Worm (Caenorhabditis elegans) whole organism, L4 larva: ENCODE data around the gene glb-20.
A peak's percentile ranks its signal among the peaks of the same experiment; 100 is the strongest.

Source experiments
- F37D6.2 ChIP-seq: sonication (generic microtip); optimal IDR thresholded peaks from 2 replicates; lab custom pipeline; 2016; ENCODE audit warnings: mild to moderate bottlenecking, missing genetic modification characterization, missing compliant biosample characterization
- F49E8.2 ChIP-seq: sonication (generic microtip); optimal IDR thresholded peaks from 2 replicates; lab custom pipeline; 2016; ENCODE audit warnings: missing compliant biosample characterization, mild to moderate bottlenecking, missing genetic modification characterization, borderline replicate concordance
- T20F7.1 ChIP-seq: fragments of 200-800 bp; sonication (Bioruptor generic); optimal IDR thresholded peaks from 2 replicates; lab custom pipeline; 2018; ENCODE audit warnings: mild to moderate bottlenecking, missing genetic modification characterization, missing compliant biosample characterization
- Y105C5A.15 ChIP-seq: fragments of 200-800 bp; sonication (Bioruptor generic); IDR thresholded peaks from 2 replicates; pipeline ENCODE4 v1.3.6; 2022; ENCODE audit warnings: missing genetic modification characterization, missing compliant biosample characterization
- Y48G9A.11 ChIP-seq: fragments of 200-800 bp; sonication (Bioruptor generic); IDR thresholded peaks from 2 replicates; pipeline ENCODE4 v1.3.6; 2022; ENCODE audit warnings: missing genetic modification reagents, missing genetic modification characterization, missing compliant biosample characterization
- ceh-20 ChIP-seq: fragments of 200-800 bp; sonication (Bioruptor generic); IDR thresholded peaks from 2 replicates; pipeline ENCODE4 v1.3.6; 2022; ENCODE audit warnings: missing genetic modification reagents, missing genetic modification characterization, missing compliant biosample characterization
- ceh-28 ChIP-seq: fragments of 150-350 bp; optimal IDR thresholded peaks from 2 replicates; lab custom pipeline; 2014; ENCODE audit warnings: missing biosample characterization, missing genetic modification reagents, missing genetic modification characterization
- ceh-32 ChIP-seq: sonication (generic microtip); optimal IDR thresholded peaks from 2 replicates; lab custom pipeline; 2016; ENCODE audit warnings: mild to moderate bottlenecking, missing genetic modification characterization, missing compliant biosample characterization; ENCODE audit not compliant: poor library complexity
- ceh-44 ChIP-seq: fragments of 200-800 bp; sonication (Bioruptor generic); IDR thresholded peaks from 2 replicates; pipeline ENCODE4 v1.3.6; 2022; ENCODE audit warnings: missing genetic modification reagents, missing genetic modification characterization, missing compliant biosample characterization
- ceh-62 ChIP-seq: sonication (generic microtip); optimal IDR thresholded peaks from 2 replicates; lab custom pipeline; 2017; ENCODE audit warnings: missing biosample characterization, missing genetic modification characterization
- cey-2 ChIP-seq: sonication (generic microtip); optimal IDR thresholded peaks from 3 replicates; lab custom pipeline; 2017; ENCODE audit warnings: missing genetic modification characterization, mild to moderate bottlenecking, missing compliant biosample characterization, antibody characterized with exemption, borderline replicate concordance; ENCODE audit not compliant: insufficient read depth
- daf-12 ChIP-seq: fragments of 150-350 bp; optimal IDR thresholded peaks from 2 replicates; lab custom pipeline; 2014; ENCODE audit warnings: missing biosample characterization, missing genetic modification reagents, missing genetic modification characterization
- daf-16 ChIP-seq, 3 experiments: sonication (generic microtip); optimal IDR thresholded peaks; 2 replicates each; lab custom pipeline; 2016 to 2017; ENCODE audit warnings: missing genetic modification characterization in 3 of 3, missing genetic modification reagents in 3 of 3, mild to moderate bottlenecking in 2 of 3, missing compliant biosample characterization in 2 of 3, missing biosample characterization in 1 of 3, moderate library complexity in 1 of 3
- dmd-8 ChIP-seq: fragments of 200-800 bp; sonication (Bioruptor generic); IDR thresholded peaks from 2 replicates; pipeline ENCODE4 v1.3.6; 2022; ENCODE audit warnings: missing genetic modification characterization, missing compliant biosample characterization
- dmd-9 ChIP-seq: fragments of 200-800 bp; sonication (Bioruptor generic); IDR thresholded peaks from 2 replicates; pipeline ENCODE4 v1.3.6; 2022; ENCODE audit warnings: missing genetic modification reagents, missing genetic modification characterization, missing compliant biosample characterization
- dpl-1 ChIP-seq: fragments of 150-350 bp; optimal IDR thresholded peaks from 2 replicates; lab custom pipeline; 2014; ENCODE audit warnings: missing biosample characterization, missing genetic modification reagents, missing genetic modification characterization
- duxl-1 ChIP-seq: sonication (generic microtip); optimal IDR thresholded peaks from 2 replicates; lab custom pipeline; 2016; ENCODE audit warnings: mild to moderate bottlenecking, missing genetic modification characterization, moderate library complexity, missing compliant biosample characterization; ENCODE audit not compliant: poor library complexity
- dve-1 ChIP-seq: sonication (generic microtip); optimal IDR thresholded peaks from 2 replicates; lab custom pipeline; 2017; ENCODE audit warnings: antibody characterized with exemption, mild to moderate bottlenecking, missing genetic modification characterization, missing compliant biosample characterization; ENCODE audit not compliant: insufficient read depth
- gei-8 ChIP-seq: fragments of 200-800 bp; sonication (Bioruptor generic); optimal IDR thresholded peaks from 2 replicates; lab custom pipeline; 2018; ENCODE audit warnings: mild to moderate bottlenecking, missing genetic modification characterization, missing compliant biosample characterization
- hif-1 ChIP-seq, 2 experiments: sonication (generic microtip); optimal IDR thresholded peaks; 2 replicates each; lab custom pipeline; 2016 to 2017; ENCODE audit warnings: missing compliant biosample characterization in 2 of 2, missing genetic modification characterization in 2 of 2, missing genetic modification reagents in 2 of 2, missing genotype in 2 of 2, mild to moderate bottlenecking in 1 of 2
- hlh-11 ChIP-seq: fragments of 200-800 bp; sonication (Bioruptor generic); optimal IDR thresholded peaks from 2 replicates; lab custom pipeline; 2018; ENCODE audit warnings: mild to moderate bottlenecking, missing genetic modification characterization, missing compliant biosample characterization
- hlh-30 ChIP-seq: sonication (generic microtip); optimal IDR thresholded peaks from 2 replicates; lab custom pipeline; 2017; ENCODE audit warnings: antibody characterized with exemption, mild to moderate bottlenecking, missing genetic modification characterization, missing compliant biosample characterization; ENCODE audit not compliant: insufficient read depth
- hmg-1.1 ChIP-seq: fragments of 200-800 bp; sonication (Bioruptor generic); IDR thresholded peaks from 2 replicates; pipeline ENCODE4 v1.3.6; 2022; ENCODE audit warnings: missing genetic modification reagents, missing genetic modification characterization, missing compliant biosample characterization
- jun-1 ChIP-seq: fragments of 150-350 bp; optimal IDR thresholded peaks from 2 replicates; lab custom pipeline; 2014; ENCODE audit warnings: missing biosample characterization, missing genetic modification reagents, missing genetic modification characterization
- lin-1 ChIP-seq: fragments of 200-800 bp; sonication (Bioruptor generic); IDR thresholded peaks from 2 replicates; pipeline ENCODE4 v1.3.6; 2022; ENCODE audit warnings: missing genetic modification reagents, missing genetic modification characterization, missing compliant biosample characterization
- lin-38 ChIP-seq: fragments of 200-800 bp; sonication (Bioruptor generic); IDR thresholded peaks from 2 replicates; pipeline ENCODE4 v1.3.6; 2022; ENCODE audit warnings: missing genetic modification reagents, missing genetic modification characterization, missing compliant biosample characterization
- lsy-2 ChIP-seq, 2 experiments: fragments of 150-350 bp in 1 of 2; sonication (generic microtip) in 1 of 2; optimal IDR thresholded peaks; 2 replicates each; lab custom pipeline; 2014 to 2017; ENCODE audit warnings: missing biosample characterization in 2 of 2, missing genetic modification characterization in 2 of 2
- madf-5 ChIP-seq, 2 experiments: fragments of 200-800 bp; sonication (Bioruptor generic); IDR thresholded peaks; 2 replicates each; pipeline ENCODE4 v1.3.6; 2022; ENCODE audit warnings: missing compliant biosample characterization in 2 of 2, missing genetic modification characterization in 2 of 2
- mxl-3 ChIP-seq: fragments of 200-800 bp; sonication (Bioruptor generic); optimal IDR thresholded peaks from 2 replicates; lab custom pipeline; 2018; ENCODE audit warnings: mild to moderate bottlenecking, missing genetic modification characterization, missing compliant biosample characterization
- nhr-10 ChIP-seq: fragments of 150-350 bp; optimal IDR thresholded peaks from 2 replicates; lab custom pipeline; 2014; ENCODE audit warnings: missing biosample characterization, missing genetic modification characterization
- nhr-102 ChIP-seq: sonication (generic microtip); optimal IDR thresholded peaks from 2 replicates; lab custom pipeline; 2016; ENCODE audit warnings: mild to moderate bottlenecking, missing genetic modification characterization, moderate library complexity, missing compliant biosample characterization
- nhr-11 ChIP-seq: fragments of 150-350 bp; optimal IDR thresholded peaks from 2 replicates; lab custom pipeline; 2014; ENCODE audit warnings: missing biosample characterization, missing genetic modification characterization
- nhr-28 ChIP-seq: fragments of 150-350 bp; optimal IDR thresholded peaks from 2 replicates; lab custom pipeline; 2014; ENCODE audit warnings: missing biosample characterization, missing genetic modification characterization
- nhr-41 ChIP-seq: fragments of 200-800 bp; sonication (Bioruptor generic); IDR thresholded peaks from 2 replicates; pipeline ENCODE4 v1.3.6; 2022; ENCODE audit warnings: missing genetic modification reagents, missing genetic modification characterization, missing compliant biosample characterization
- nhr-48 ChIP-seq: sonication (generic microtip); optimal IDR thresholded peaks from 2 replicates; lab custom pipeline; 2016; ENCODE audit warnings: mild to moderate bottlenecking, missing genetic modification characterization, missing compliant biosample characterization
- nhr-76 ChIP-seq: fragments of 150-350 bp; optimal IDR thresholded peaks from 2 replicates; lab custom pipeline; 2014; ENCODE audit warnings: missing biosample characterization, missing genetic modification characterization
- nhr-77 ChIP-seq: fragments of 150-350 bp; optimal IDR thresholded peaks from 2 replicates; lab custom pipeline; 2014; ENCODE audit warnings: missing biosample characterization, missing genetic modification characterization
- pha-4 ChIP-seq, 2 experiments: fragments of 150-350 bp in 1 of 2; fragments of 200-800 bp in 1 of 2; sonication (Bioruptor generic) in 1 of 2; IDR thresholded peaks in 1 of 2; optimal IDR thresholded peaks in 1 of 2; 2 replicates each; pipeline versions ENCODE4 v1.3.6 to Lab custom; 2014 to 2022; ENCODE audit warnings: missing genetic modification characterization in 2 of 2, missing genetic modification reagents in 2 of 2, missing biosample characterization in 1 of 2, missing compliant biosample characterization in 1 of 2
- php-3 ChIP-seq: fragments of 200-800 bp; sonication (Bioruptor generic); IDR thresholded peaks from 2 replicates; pipeline ENCODE4 v1.3.6; 2022; ENCODE audit warnings: missing genetic modification reagents, missing genetic modification characterization, missing compliant biosample characterization
- pqm-1 ChIP-seq: sonication (generic microtip); optimal IDR thresholded peaks from 2 replicates; lab custom pipeline; 2017; ENCODE audit warnings: missing biosample characterization, missing genetic modification characterization
- snpc-1.2 ChIP-seq: fragments of 200-800 bp; sonication (Bioruptor generic); IDR thresholded peaks from 2 replicates; pipeline ENCODE4 v1.3.6; 2022; ENCODE audit warnings: missing genetic modification reagents, missing genetic modification characterization, missing compliant biosample characterization
- tag-97 ChIP-seq: fragments of 200-800 bp; sonication (Bioruptor generic); IDR thresholded peaks from 2 replicates; pipeline ENCODE4 v1.3.6; 2022; ENCODE audit warnings: missing genetic modification characterization, missing compliant biosample characterization
- tra-1 ChIP-seq: fragments of 200-800 bp; sonication (Bioruptor generic); IDR thresholded peaks from 2 replicates; pipeline ENCODE4 v1.3.6; 2022; ENCODE audit warnings: missing genetic modification reagents, missing genetic modification characterization, missing compliant biosample characterization
- vab-7 ChIP-seq: fragments of 200-800 bp; sonication (Bioruptor generic); IDR thresholded peaks from 2 replicates; pipeline ENCODE4 v1.3.6; 2022; ENCODE audit warnings: missing genetic modification reagents, missing genetic modification characterization, missing compliant biosample characterization

Gene glb-20

DNA sequence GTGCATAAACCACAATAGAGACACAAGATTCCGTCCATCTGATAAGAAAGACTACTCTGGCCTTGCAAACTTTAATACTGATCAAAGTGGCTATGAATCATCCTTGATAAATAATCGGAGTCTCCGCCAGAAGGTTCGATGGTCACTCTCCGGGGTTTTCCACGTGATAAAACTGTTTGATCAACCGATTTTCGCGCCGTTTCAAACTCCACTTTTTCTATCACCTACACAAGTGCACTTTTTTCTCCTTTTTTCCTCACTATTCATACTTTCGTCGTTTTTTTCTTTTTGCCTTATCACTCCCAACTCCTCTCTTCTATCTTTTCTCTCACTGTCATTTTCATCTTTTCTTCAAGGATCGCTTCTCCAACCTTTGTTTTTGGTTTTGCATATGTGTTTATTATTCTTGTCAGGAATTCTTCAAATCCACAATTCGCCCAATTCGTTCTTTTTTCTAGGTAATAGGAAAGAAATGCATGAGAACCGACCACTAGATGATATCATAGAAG lies 27.3 kb downstream of the glb-20 start, which contains the start of gene F18H3.4 (continued):
- TF ChIP-seq madf-5 (GFP tag; IDR thresholded peaks at IDR 0.05; lab: Robert Waterston, UW), result no peak
- TF ChIP-seq T20F7.1 (GFP tag; lab: Kevin White, UChicago), result peak; percentile 40
- TF ChIP-seq dpl-1 (GFP tag; lab: Kevin White, UChicago), result peak; percentile 48
- TF ChIP-seq gei-8 (GFP tag; lab: Kevin White, UChicago), result peak; percentile 29
- no peak for TF ChIP-seq daf-12 (tag; lab: Kevin White, UChicago)
- no peak for TF ChIP-seq cey-2 (tag; lab: Kevin White, UChicago)
- peak; percentile 65 for TF ChIP-seq nhr-10
- TF ChIP-seq pqm-1 (tag; lab: Kevin White, UChicago), result peak; percentile 61
- TF ChIP-seq pha-4 (GFP tag; IDR thresholded peaks at IDR 0.05; lab: Robert Waterston, UW), result 0 out of 2 replicates have a peak, but pooled peaks have one; percentile 20
- TF ChIP-seq pha-4 (tag; optimal IDR thresholded peaks at IDR 0.05; lab: Kevin White, UChicago), result peak; percentile 30
- TF ChIP-seq nhr-28 (tag; lab: Kevin White, UChicago), result peak; percentile 91
- TF ChIP-seq jun-1, result peak; percentile 48
- peak; percentile 91 for TF ChIP-seq nhr-48 (tag; lab: Kevin White, UChicago)
- TF ChIP-seq nhr-41, result peak; percentile 46; the same call in 1 of the 2 replicates
- TF ChIP-seq daf-16 (GFP tag; optimal IDR thresholded peaks at IDR 0.05; lab: Kevin White, UChicago), result peak in 1 of 2 experiments; percentile 69
- peak; percentile 87 for TF ChIP-seq daf-16 (tag; optimal IDR thresholded peaks at IDR 0.05; lab: Kevin White, UChicago)
- TF ChIP-seq tra-1 (GFP tag; lab: Robert Waterston, UW), result peak; percentile 62
- TF ChIP-seq dve-1, result peak; percentile 91
- peak; percentile 95 for TF ChIP-seq nhr-77
- TF ChIP-seq ceh-20 (GFP tag; lab: Robert Waterston, UW), result 0 out of 2 replicates have a peak, but pooled peaks have one; percentile 44
- TF ChIP-seq nhr-11 (tag; lab: Kevin White, UChicago), result no peak
- no peak for TF ChIP-seq vab-7
- no peak for TF ChIP-seq ceh-62
- TF ChIP-seq mxl-3, result peak; percentile 48
- peak; percentile 75 for TF ChIP-seq hlh-30 (tag; lab: Kevin White, UChicago)
- TF ChIP-seq php-3, result peak; percentile 95
- no peak for TF ChIP-seq F37D6.2 (tag; lab: Kevin White, UChicago)
- TF ChIP-seq lin-38, result 0 out of 2 replicates have a peak, but pooled peaks have one; percentile 20
- no peak for TF ChIP-seq ceh-32 (tag; lab: Kevin White, UChicago)
- peak; percentile 30 for TF ChIP-seq nhr-76 (tag; lab: Kevin White, UChicago)
- TF ChIP-seq lin-1 (GFP tag; lab: Robert Waterston, UW), result peak; percentile 50; the same call in 1 of the 2 replicates
- TF ChIP-seq lsy-2 (tag; optimal IDR thresholded peaks at IDR 0.05; lab: Kevin White, UChicago), result peak in 1 of 2 experiments; percentile 60
- TF ChIP-seq hif-1 (tag; optimal IDR thresholded peaks at IDR 0.05; lab: Kevin White, UChicago), result peak in 1 of 2 experiments; percentile 31
- TF ChIP-seq ceh-28 (tag; lab: Kevin White, UChicago), result no peak
- TF ChIP-seq dmd-8 (GFP tag; lab: Robert Waterston, UW), result no peak
- peak; percentile 96 for TF ChIP-seq hlh-11 (tag; lab: Kevin White, UChicago)
- TF ChIP-seq nhr-102 (tag; lab: Kevin White, UChicago), result peak; percentile 96

ce11 chrX:13527347-13528092 lies 28.4 kb downstream of the glb-20 start, which contains the start of gene pab-2:
TSS of gene pab-2 (minus strand) at chrX:13527415.
- TF ChIP-seq Y48G9A.11 (GFP tag; lab: Robert Waterston, UW) (no peak), php-3 (peak; percentile 85), dmd-9 (GFP tag; lab: Robert Waterston, UW) (no peak), dve-1 (peak; percentile 92), mxl-3 (peak; percentile 97), snpc-1.2 (GFP tag; lab: Robert Waterston, UW) (no peak), F49E8.2 (tag; lab: Kevin White, UChicago) (no peak), hmg-1.1 (GFP tag; lab: Robert Waterston, UW) (peak; percentile 90), daf-16 (GFP tag; optimal IDR thresholded peaks at IDR 0.05; lab: Kevin White, UChicago) (peak in 1 of 2 experiments; percentile 39), daf-16 (tag; optimal IDR thresholded peaks at IDR 0.05; lab: Kevin White, UChicago) (peak; percentile 83), pha-4 (GFP tag; IDR thresholded peaks at IDR 0.05; lab: Robert Waterston, UW) (peak; percentile 49; the same call in 1 of the 2 replicates), pha-4 (tag; optimal IDR thresholded peaks at IDR 0.05; lab: Kevin White, UChicago) (no peak), ceh-44 (GFP tag; lab: Robert Waterston, UW) (no peak), tag-97 (GFP tag; lab: Robert Waterston, UW) (no peak), ceh-32 (tag; lab: Kevin White, UChicago) (no peak), vab-7 (no peak), duxl-1 (tag; lab: Kevin White, UChicago) (no peak), Y105C5A.15 (GFP tag; lab: Robert Waterston, UW) (no peak), lin-1 (GFP tag; lab: Robert Waterston, UW) (no peak; the same call in 1 of the 2 replicates)
